Worm (Caenorhabditis elegans): Measurements from ENCODE around the gene srh-75.

Gene srh-75

ce11 chrV:11078104-11078724 is 21.3 kb upstream of the srh-75 start, which contains the start of gene act-2 (continued):
- TF ChIP-seq isw-1 (GFP tag; IDR thresholded peaks at IDR 0.05) = peak; percentile 51
- peak; percentile 75 for TF ChIP-seq swsn-7 (tag; optimal IDR thresholded peaks at IDR 0.05)
- no peak for TF ChIP-seq sup-37 (GFP tag; optimal IDR thresholded peaks at IDR 0.05)
- peak; percentile 86 for TF ChIP-seq nhr-20 (tag; optimal IDR thresholded peaks at IDR 0.05)
- no peak for TF ChIP-seq hlh-17 (GFP tag; optimal IDR thresholded peaks at IDR 0.05; ENCODE audit: borderline replicate concordance)
- TF ChIP-seq nhr-71 (tag; optimal IDR thresholded peaks at IDR 0.05) = peak; percentile 85
- no peak for TF ChIP-seq unc-30 (tag; optimal IDR thresholded peaks at IDR 0.05)
- peak; percentile 92 for TF ChIP-seq snu-23 (GFP tag; optimal IDR thresholded peaks at IDR 0.05)
- TF ChIP-seq Y116A8C.19 (tag; optimal IDR thresholded peaks at IDR 0.05; ENCODE audit: borderline replicate concordance) = no peak
- no peak for TF ChIP-seq efl-3 (GFP tag; optimal IDR thresholded peaks at IDR 0.05)
- TF ChIP-seq ztf-11 (tag; optimal IDR thresholded peaks at IDR 0.05) = no peak
- TF ChIP-seq nhr-237 (tag; optimal IDR thresholded peaks at IDR 0.05) = peak; percentile 33
- peak; percentile 7 to 82 (median 24) for TF ChIP-seq ceh-82 (tag; optimal IDR thresholded peaks at IDR 0.05)
- TF ChIP-seq C16A3.4 (tag; optimal IDR thresholded peaks at IDR 0.05) = peak; percentile 66
- TF ChIP-seq F16B12.6 (tag; optimal IDR thresholded peaks at IDR 0.05) = peak; percentile 13

DNA sequence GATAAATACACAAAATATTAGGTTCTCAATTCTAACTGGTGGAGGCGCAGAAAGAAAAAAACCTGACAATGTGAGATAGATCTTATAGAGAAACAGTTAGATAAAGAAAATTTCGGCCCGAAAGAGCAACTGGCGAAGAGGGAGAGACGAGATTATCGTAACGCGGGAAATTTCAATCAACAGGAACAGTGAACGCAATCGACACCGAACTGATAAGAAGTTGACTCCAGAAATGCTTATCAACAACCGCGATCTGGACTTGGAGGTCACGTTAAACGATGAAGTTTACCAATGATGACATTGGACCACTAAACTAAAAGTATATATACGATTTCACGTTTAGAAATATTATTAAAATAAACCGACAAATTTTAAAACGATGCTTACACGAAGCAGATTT is 19.5 kb upstream of the srh-75 start:
- peak; percentile 12 for TF ChIP-seq lin-14 (GFP tag; optimal IDR thresholded peaks at IDR 0.05)
- TF ChIP-seq tlp-1 (tag; optimal IDR thresholded peaks at IDR 0.05) = no peak
- TF ChIP-seq ceh-63 (GFP tag; optimal IDR thresholded peaks at IDR 0.05) = no peak
- peak; percentile 44 for TF ChIP-seq nhr-85 (tag)
- peak in 1 of 6 experiments; percentile 21 for TF ChIP-seq elt-3 (tag; optimal IDR thresholded peaks at IDR 0.05)
- no peak for TF ChIP-seq efl-1 (optimal IDR thresholded peaks at IDR 0.05)
- peak in 1 of 2 experiments; percentile 76 for TF ChIP-seq efl-1 (GFP tag; optimal IDR thresholded peaks at IDR 0.05 in 1 of 2)
- no peak for TF ChIP-seq lin-15B (tag; optimal IDR thresholded peaks at IDR 0.05)
- no peak for TF ChIP-seq tbx-2 (tag; optimal IDR thresholded peaks at IDR 0.05)
- TF ChIP-seq nhr-47 (tag; optimal IDR thresholded peaks at IDR 0.05) = peak; percentile 27
- peak; percentile 85 for TF ChIP-seq ama-1 (optimal IDR thresholded peaks at IDR 0.05)
- peak; percentile 50 for TF ChIP-seq snu-23 (GFP tag; optimal IDR thresholded peaks at IDR 0.05)
- no peak for TF ChIP-seq unc-98 (GFP tag; IDR thresholded peaks at IDR 0.05)
- no peak for TF ChIP-seq ztf-4 (tag; optimal IDR thresholded peaks at IDR 0.05)
- peak in 1 of 2 experiments; percentile 18 for TF ChIP-seq lsy-2 (tag; optimal IDR thresholded peaks at IDR 0.05)
- TF ChIP-seq nhr-71 (tag; optimal IDR thresholded peaks at IDR 0.05) = peak; percentile 49
- TF ChIP-seq dpl-1 (GFP tag; optimal IDR thresholded peaks at IDR 0.05) = peak in 1 of 3 experiments; percentile 3
- no peak for TF ChIP-seq unc-62 (GFP tag; optimal IDR thresholded peaks at IDR 0.05)
- TF ChIP-seq mep-1 (tag; optimal IDR thresholded peaks at IDR 0.05) = no peak
- no peak for TF ChIP-seq egl-27 (tag; optimal IDR thresholded peaks at IDR 0.05)
- TF ChIP-seq nhr-90 (tag; optimal IDR thresholded peaks at IDR 0.05; ENCODE audit: poor library complexity) = peak; percentile 27
- TF ChIP-seq aly-2 (tag; optimal IDR thresholded peaks at IDR 0.05) = peak; percentile 96
- TF ChIP-seq nhr-20 (tag; optimal IDR thresholded peaks at IDR 0.05) = peak; percentile 34
- TF ChIP-seq snpc-4 (tag; optimal IDR thresholded peaks at IDR 0.05) = no peak
- TF ChIP-seq nhr-76 (tag; optimal IDR thresholded peaks at IDR 0.05) = no peak
- no peak for TF ChIP-seq alr-1 (tag; optimal IDR thresholded peaks at IDR 0.05; ENCODE audit: borderline replicate concordance)
- peak; percentile 37 for TF ChIP-seq lin-13 (GFP tag; optimal IDR thresholded peaks at IDR 0.05)

- TF ChIP-seq nhr-85 (tag) = peak; percentile 41
- peak; percentile 26 for TF ChIP-seq ztf-4 (tag; optimal IDR thresholded peaks at IDR 0.05)
- no peak for TF ChIP-seq tlp-1 (tag; optimal IDR thresholded peaks at IDR 0.05)
- TF ChIP-seq hlh-17 (GFP tag; optimal IDR thresholded peaks at IDR 0.05; ENCODE audit: borderline replicate concordance) = no peak
These were observed 19.1 kb upstream of the srh-75 start for ce11 chrV:11076028-11076402.
